Fruit fly (Drosophila melanogaster): ENCODE data around the gene CG7910.

DNA sequence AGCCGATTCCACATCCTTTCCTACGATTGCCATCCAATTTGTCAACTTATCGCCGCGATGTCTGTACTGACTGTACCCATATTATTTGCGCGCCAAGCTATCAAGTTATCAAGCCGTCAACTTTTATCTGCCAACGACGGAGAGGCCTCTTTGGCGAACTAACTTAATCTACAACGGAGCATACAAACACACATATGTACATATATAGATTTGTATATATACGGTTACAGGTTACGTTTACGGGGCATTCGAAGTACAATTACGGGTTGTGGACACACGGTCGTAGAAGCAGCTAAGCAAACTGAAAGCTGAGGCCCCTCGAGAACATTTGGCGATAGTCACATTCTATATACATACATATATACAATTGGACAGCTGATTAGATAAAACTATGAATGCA lies 28.2 kb downstream of the CG7910 start:
- TF ChIP-seq insv (optimal IDR thresholded peaks at IDR 0.05) (no peak), psq (optimal IDR thresholded peaks at IDR 0.05) (no peak), ttk (optimal IDR thresholded peaks at IDR 0.05) (no peak)
